Fruit fly (Drosophila melanogaster): ENCODE measurements around the gene Pex14.

- no peak for TF ChIP-seq Blimp-1 (GFP tag; optimal IDR thresholded peaks at IDR 0.05)
- TF ChIP-seq CG15336 (GFP tag; IDR thresholded peaks at IDR 0.05): no peak
- TF ChIP-seq Met (GFP tag; optimal IDR thresholded peaks at IDR 0.05): no peak
- TF ChIP-seq CG16779 (tag; optimal IDR thresholded peaks at IDR 0.05): no peak
- peak; percentile 30 for TF ChIP-seq CG9139 (GFP tag; optimal IDR thresholded peaks at IDR 0.05)
- peak; percentile 3 for TF ChIP-seq vri (GFP tag; optimal IDR thresholded peaks at IDR 0.05)
- peak; percentile 1 to 35 for TF ChIP-seq ss (GFP tag; optimal IDR thresholded peaks at IDR 0.05)
- TF ChIP-seq Hr39 (GFP tag; optimal IDR thresholded peaks at IDR 0.05): no peak
- no peak for TF ChIP-seq CG8119 (GFP tag; IDR thresholded peaks at IDR 0.05)
- no peak for TF ChIP-seq CG6163 (GFP tag; IDR thresholded peaks at IDR 0.05)
- TF ChIP-seq CG6792 (GFP tag; optimal IDR thresholded peaks at IDR 0.05): no peak
Observed at dm6 chr3L:20737346-20737745, 41.3 kb upstream of the Pex14 start.

Data from whole organism, prepupa.